Worm (Caenorhabditis elegans) whole organism, young adult: ENCODE results near the gene ergi-3.

ENCODE experiments used
- B0336.3 ChIP-seq: fragments of 200-800 bp; sonication (Bioruptor generic); IDR thresholded peaks from 2 replicates; pipeline ENCODE4 v1.3.6; 2022; ENCODE audit warnings: missing genetic modification characterization, missing compliant biosample characterization
- C06A6.2 ChIP-seq: fragments of 200-800 bp; sonication (Bioruptor generic); conservative IDR thresholded peaks from 2 replicates; pipeline ENCODE4 v1.3.6; 2022; ENCODE audit warnings: missing genetic modification characterization, missing compliant biosample characterization
- C17E4.6 ChIP-seq: fragments of 200-800 bp; sonication (Bioruptor generic); IDR thresholded peaks from 2 replicates; pipeline ENCODE4 v1.3.6; 2022; ENCODE audit warnings: missing genetic modification reagents, missing genetic modification characterization, missing compliant biosample characterization
- F55B11.4 ChIP-seq: sonication (generic microtip); optimal IDR thresholded peaks from 2 replicates; lab custom pipeline; 2016; ENCODE audit warnings: missing compliant biosample characterization, missing genetic modification characterization, borderline replicate concordance; ENCODE audit not compliant: insufficient read depth
- F57A8.1 ChIP-seq: fragments of 200-800 bp; sonication (Bioruptor generic); optimal IDR thresholded peaks from 2 replicates; lab custom pipeline; 2018; ENCODE audit warnings: mild to moderate bottlenecking, missing genetic modification characterization, moderate library complexity, missing compliant biosample characterization
- K12H6.12 ChIP-seq: fragments of 200-800 bp; sonication (Bioruptor generic); optimal IDR thresholded peaks from 2 replicates; lab custom pipeline; 2018; ENCODE audit warnings: mild to moderate bottlenecking, missing genetic modification characterization, missing compliant biosample characterization
- Y56A3A.18 ChIP-seq: fragments of 200-800 bp; sonication (Bioruptor generic); IDR thresholded peaks from 2 replicates; pipeline ENCODE4 v1.3.6; 2022; ENCODE audit warnings: missing genetic modification reagents, missing genetic modification characterization, missing compliant biosample characterization
- Y95B8A.8 ChIP-seq: fragments of 200-800 bp; sonication (Bioruptor generic); IDR thresholded peaks from 2 replicates; pipeline ENCODE4 v1.3.6; 2022; ENCODE audit warnings: missing genetic modification reagents, missing genetic modification characterization, missing compliant biosample characterization
- ZK185.1 ChIP-seq: sonication (generic microtip); optimal IDR thresholded peaks from 2 replicates; lab custom pipeline; 2016; ENCODE audit warnings: mild to moderate bottlenecking, missing genetic modification characterization, missing compliant biosample characterization; ENCODE audit not compliant: poor library complexity, severe bottlenecking
- ama-1 ChIP-seq, 3 experiments: fragments of 150-350 bp in 1 of 3; sonication (generic microtip) in 2 of 3; optimal IDR thresholded peaks; 2 replicates each; lab custom pipeline; 2014 to 2018; ENCODE audit warnings: missing biosample characterization in 2 of 3, missing genetic modification characterization in 2 of 3, missing genetic modification reagents in 2 of 3
- aptf-2 ChIP-seq: fragments of 200-800 bp; sonication (Bioruptor generic); conservative IDR thresholded peaks from 2 replicates; pipeline ENCODE4 v1.3.6; 2022; ENCODE audit warnings: missing genetic modification reagents, missing genetic modification characterization, missing compliant biosample characterization
- atf-7 ChIP-seq: sonication (generic microtip); optimal IDR thresholded peaks from 2 replicates; lab custom pipeline; 2017; ENCODE audit warnings: mild to moderate bottlenecking, missing genetic modification characterization, missing compliant biosample characterization
- attf-5 ChIP-seq: fragments of 200-800 bp; sonication (Bioruptor generic); optimal IDR thresholded peaks from 2 replicates; lab custom pipeline; 2018; ENCODE audit warnings: mild to moderate bottlenecking, missing genetic modification characterization, missing compliant biosample characterization
- cebp-1 ChIP-seq, 2 experiments: fragments of 200-800 bp in 1 of 2; sonication (Bioruptor generic) in 1 of 2; sonication (generic microtip) in 1 of 2; IDR thresholded peaks in 1 of 2; optimal IDR thresholded peaks in 1 of 2; 2 replicates each; pipeline versions ENCODE4 v1.3.6 to Lab custom; 2017 to 2022; ENCODE audit warnings: missing compliant biosample characterization in 2 of 2, missing genetic modification characterization in 2 of 2, mild to moderate bottlenecking in 1 of 2, missing genetic modification reagents in 1 of 2, moderate library complexity in 1 of 2
- cebp-2 ChIP-seq: fragments of 200-800 bp; sonication (Bioruptor generic); IDR thresholded peaks from 2 replicates; pipeline ENCODE4 v1.3.6; 2022; ENCODE audit warnings: missing genetic modification characterization, missing compliant biosample characterization
- ceh-91 ChIP-seq: fragments of 200-800 bp; sonication (Bioruptor generic); IDR thresholded peaks from 2 replicates; pipeline ENCODE4 v1.3.6; 2022; ENCODE audit warnings: missing genetic modification reagents, missing genetic modification characterization, missing compliant biosample characterization
- chd-7 ChIP-seq: sonication (generic microtip); optimal IDR thresholded peaks from 2 replicates; lab custom pipeline; 2016; ENCODE audit warnings: mild to moderate bottlenecking, missing genetic modification characterization, moderate library complexity, missing compliant biosample characterization
- die-1 ChIP-seq: sonication (generic microtip); optimal IDR thresholded peaks from 2 replicates; lab custom pipeline; 2016; ENCODE audit warnings: missing genotype, mild to moderate bottlenecking, missing genetic modification characterization, missing compliant biosample characterization
- dpl-1 ChIP-seq: fragments of 150-350 bp; optimal IDR thresholded peaks from 2 replicates; lab custom pipeline; 2014; ENCODE audit warnings: missing biosample characterization, missing genetic modification reagents, missing genetic modification characterization
- fkh-3 ChIP-seq: sonication (generic microtip); optimal IDR thresholded peaks from 2 replicates; lab custom pipeline; 2016; ENCODE audit warnings: mild to moderate bottlenecking, missing genetic modification characterization, missing compliant biosample characterization
- hlh-12 ChIP-seq: sonication (generic microtip); optimal IDR thresholded peaks from 2 replicates; lab custom pipeline; 2016; ENCODE audit warnings: missing genetic modification characterization, missing compliant biosample characterization
- hmg-20 ChIP-seq: fragments of 200-800 bp; sonication (Bioruptor generic); IDR thresholded peaks from 2 replicates; pipeline ENCODE4 v1.3.6; 2022; ENCODE audit warnings: missing genetic modification reagents, missing genetic modification characterization, missing compliant biosample characterization
- lag-1 ChIP-seq: fragments of 200-800 bp; sonication (Bioruptor generic); IDR thresholded peaks from 2 replicates; pipeline ENCODE4 v1.3.6; 2022; ENCODE audit warnings: missing genetic modification reagents, missing genetic modification characterization, missing compliant biosample characterization
- let-607 ChIP-seq, 2 experiments: fragments of 200-800 bp in 1 of 2; sonication (Bioruptor generic) in 1 of 2; sonication (generic microtip) in 1 of 2; optimal IDR thresholded peaks; 2 replicates each; lab custom pipeline; 2016 to 2018; ENCODE audit warnings: mild to moderate bottlenecking in 2 of 2, missing compliant biosample characterization in 2 of 2, missing genetic modification characterization in 2 of 2, moderate library complexity in 2 of 2, missing genotype in 1 of 2
- lin-35 ChIP-seq, 3 experiments: fragments of 150-350 bp in 2 of 3; sonication (generic microtip) in 1 of 3; optimal IDR thresholded peaks; 2 replicates each; lab custom pipeline; 2014 to 2018; ENCODE audit warnings: missing biosample characterization in 3 of 3, missing genetic modification characterization in 3 of 3, missing genetic modification reagents in 3 of 3
- lin-40 ChIP-seq: sonication (generic microtip); optimal IDR thresholded peaks from 2 replicates; lab custom pipeline; 2016; ENCODE audit warnings: missing genetic modification characterization, mild to moderate bottlenecking, missing compliant biosample characterization, missing genotype, missing genetic modification reagents
- lir-1 ChIP-seq: fragments of 200-800 bp; sonication (Bioruptor generic); conservative IDR thresholded peaks from 2 replicates; pipeline ENCODE4 v1.3.6; 2022; ENCODE audit warnings: missing genetic modification reagents, missing genetic modification characterization, missing compliant biosample characterization
- madf-10 ChIP-seq: sonication (generic microtip); optimal IDR thresholded peaks from 2 replicates; lab custom pipeline; 2016; ENCODE audit warnings: mild to moderate bottlenecking, missing genetic modification characterization, missing compliant biosample characterization
- madf-3 ChIP-seq: fragments of 200-800 bp; sonication (Bioruptor generic); IDR thresholded peaks from 2 replicates; pipeline ENCODE4 v1.3.6; 2022; ENCODE audit warnings: missing genetic modification reagents, missing genetic modification characterization, missing compliant biosample characterization
- nfyb-1 ChIP-seq: fragments of 200-800 bp; sonication (Bioruptor generic); IDR thresholded peaks from 2 replicates; pipeline ENCODE4 v1.3.6; 2022; ENCODE audit warnings: missing genetic modification reagents, missing genetic modification characterization, missing compliant biosample characterization
- nhr-80 ChIP-seq: sonication (generic microtip); optimal IDR thresholded peaks from 2 replicates; lab custom pipeline; 2016; ENCODE audit warnings: missing genetic modification characterization, missing compliant biosample characterization
- repo-1 ChIP-seq: sonication (generic microtip); optimal IDR thresholded peaks from 2 replicates; lab custom pipeline; 2017; ENCODE audit warnings: mild to moderate bottlenecking, missing genetic modification characterization, missing compliant biosample characterization
- rpc-1 ChIP-seq, 2 experiments: fragments of 150-350 bp in 1 of 2; sonication (generic microtip) in 1 of 2; optimal IDR thresholded peaks; 2 replicates each; lab custom pipeline; 2014 to 2018; ENCODE audit warnings: missing biosample characterization in 1 of 2, missing genetic modification characterization in 1 of 2, missing genetic modification reagents in 1 of 2, missing genotype in 1 of 2
- sdz-38 ChIP-seq: sonication (generic microtip); optimal IDR thresholded peaks from 2 replicates; lab custom pipeline; 2016; ENCODE audit warnings: missing genotype, missing genetic modification characterization, missing compliant biosample characterization
- sptf-2 ChIP-seq: fragments of 200-800 bp; sonication (Bioruptor generic); optimal IDR thresholded peaks from 2 replicates; lab custom pipeline; 2018; ENCODE audit warnings: mild to moderate bottlenecking, missing genetic modification characterization, missing compliant biosample characterization
- unc-130 ChIP-seq: sonication (generic microtip); optimal IDR thresholded peaks from 2 replicates; lab custom pipeline; 2016; ENCODE audit warnings: missing genetic modification reagents, missing genetic modification characterization, missing compliant biosample characterization
- ztf-22 ChIP-seq: fragments of 200-800 bp; sonication (Bioruptor generic); optimal IDR thresholded peaks from 2 replicates; lab custom pipeline; 2018; ENCODE audit warnings: mild to moderate bottlenecking, missing genetic modification characterization, moderate library complexity, missing compliant biosample characterization
- ztf-25 ChIP-seq: fragments of 200-800 bp; sonication (Bioruptor generic); IDR thresholded peaks from 2 replicates; pipeline ENCODE4 v1.3.6; 2022; ENCODE audit warnings: missing genetic modification reagents, missing genetic modification characterization, missing compliant biosample characterization
- ztf-26 ChIP-seq: sonication (generic microtip); optimal IDR thresholded peaks from 2 replicates; lab custom pipeline; 2017; ENCODE audit warnings: missing genetic modification characterization, missing compliant biosample characterization
- ztf-28 ChIP-seq: fragments of 200-800 bp; sonication (Bioruptor generic); IDR thresholded peaks from 2 replicates; pipeline ENCODE4 v1.3.6; 2022; ENCODE audit warnings: missing genetic modification reagents, missing genetic modification characterization, missing compliant biosample characterization
- ztf-6 ChIP-seq: fragments of 200-800 bp; sonication (Bioruptor generic); IDR thresholded peaks from 2 replicates; pipeline ENCODE4 v1.3.6; 2022; ENCODE audit warnings: missing genetic modification reagents, missing genetic modification characterization, missing compliant biosample characterization

Gene ergi-3

DNA sequence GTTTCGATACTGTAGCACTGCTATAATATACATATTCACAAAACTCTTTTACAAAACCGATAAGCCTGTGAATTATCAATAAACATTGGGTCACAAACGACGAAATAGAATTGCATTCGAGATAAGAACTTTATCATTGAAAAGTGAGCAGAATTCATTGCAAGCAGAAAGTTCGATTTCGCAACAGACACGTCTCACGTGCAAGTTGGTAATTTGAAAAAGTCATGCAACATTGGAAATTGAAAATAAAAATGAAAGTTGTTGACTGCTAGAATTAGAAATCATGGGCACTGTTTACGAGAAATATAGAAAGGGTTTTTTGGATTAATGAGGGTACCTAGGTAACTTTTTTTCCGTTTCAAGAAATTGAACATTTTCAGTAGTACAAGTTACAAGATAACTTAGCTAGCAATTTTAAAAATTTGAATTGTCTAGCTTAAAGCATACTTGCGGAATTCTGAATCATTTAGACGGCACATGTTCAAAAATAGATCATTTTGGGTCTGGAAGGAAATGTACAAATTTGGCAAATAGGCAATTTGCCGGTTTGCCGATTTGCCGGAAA, 5.9 kb downstream of the ergi-3 start (continued):
- TF ChIP-seq madf-10 (tag; lab: Kevin White, UChicago) (peak; percentile 68), ztf-26 (tag; lab: Kevin White, UChicago) (peak; percentile 15), nfyb-1 (GFP tag; lab: Robert Waterston, UW) (peak; percentile 81; the same call in 1 of the 2 replicates), F55B11.4 (tag; lab: Kevin White, UChicago) (no peak), let-607 (tag; optimal IDR thresholded peaks at IDR 0.05; lab: Kevin White, UChicago) (peak; percentile 59 to 72), atf-7 (tag; lab: Kevin White, UChicago) (peak; percentile 71), chd-7 (peak; percentile 50), nhr-80 (tag; lab: Kevin White, UChicago) (peak; percentile 98), ZK185.1 (tag; lab: Kevin White, UChicago) (peak; percentile 7), aptf-2 (no peak), lag-1 (GFP tag; lab: Robert Waterston, UW) (no peak), F57A8.1 (no peak), cebp-1 (GFP tag; IDR thresholded peaks at IDR 0.05; lab: Robert Waterston, UW) (peak; percentile 99), cebp-1 (tag; optimal IDR thresholded peaks at IDR 0.05; lab: Kevin White, UChicago) (peak; percentile 99), lin-40 (tag; lab: Kevin White, UChicago) (peak; percentile 43), ama-1 (optimal IDR thresholded peaks at IDR 0.05; lab: Kevin White, UChicago) (no peak), ama-1 (GFP tag; optimal IDR thresholded peaks at IDR 0.05; lab: Kevin White, UChicago) (peak in 1 of 2 experiments; percentile 76), B0336.3 (peak; percentile 91), K12H6.12 (tag; lab: Kevin White, UChicago) (peak; percentile 38), Y95B8A.8 (GFP tag; lab: Robert Waterston, UW) (0 out of 2 replicates have a peak, but pooled peaks have one; percentile 24), ztf-22 (GFP tag; lab: Kevin White, UChicago) (peak; percentile 77), attf-5 (GFP tag; lab: Kevin White, UChicago) (peak; percentile 59)

DNA sequence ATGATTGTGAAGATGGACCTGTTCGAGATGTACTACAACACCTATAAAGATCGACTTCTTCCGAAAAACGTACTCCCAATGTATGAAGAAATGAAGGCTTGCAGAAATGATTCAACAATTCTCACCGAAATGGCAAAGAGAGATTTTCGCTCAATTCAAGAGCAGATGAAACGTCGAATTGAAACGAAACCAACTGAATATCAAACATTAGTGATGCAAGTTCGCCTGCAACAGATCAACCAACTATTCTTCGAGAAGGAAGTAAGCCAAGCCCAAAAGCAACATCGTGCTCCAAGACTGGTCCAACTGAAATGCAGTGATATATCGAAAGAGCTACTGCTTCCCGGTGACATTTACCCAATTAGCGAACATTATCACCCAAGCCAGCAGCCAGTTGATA, 6.9 kb downstream of the ergi-3 start:
- TF ChIP-seq unc-130 (GFP tag; lab: Kevin White, UChicago) (no peak), madf-3 (GFP tag; lab: Robert Waterston, UW) (0 out of 2 replicates have a peak, but pooled peaks have one; percentile 1), atf-7 (tag; lab: Kevin White, UChicago) (no peak)

DNA sequence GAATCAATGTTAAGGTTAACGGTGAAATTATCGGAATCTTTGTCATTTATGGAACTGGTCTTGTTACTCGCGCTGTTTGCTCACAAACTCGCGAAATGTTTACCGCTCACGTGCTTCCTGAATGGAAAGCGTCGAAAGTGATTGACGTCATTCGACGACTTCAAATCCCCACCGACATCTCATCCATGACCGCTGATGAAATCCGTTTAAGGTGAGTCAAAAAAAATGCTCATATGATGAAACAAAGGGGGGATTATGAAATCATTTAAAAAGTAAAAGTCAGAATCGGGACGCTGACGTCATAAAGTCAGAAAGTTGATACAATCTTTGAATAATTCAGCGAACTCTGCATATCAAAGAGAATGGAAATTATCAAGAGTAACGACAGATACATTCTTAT, 8.0 kb downstream of the ergi-3 start:
- TF ChIP-seq Y56A3A.18 (GFP tag; lab: Robert Waterston, UW) (no peak), C06A6.2 (no peak), lin-35 (GFP tag; optimal IDR thresholded peaks at IDR 0.05; lab: Kevin White, UChicago) (peak in 1 of 3 experiments; percentile 44), ama-1 (optimal IDR thresholded peaks at IDR 0.05; lab: Kevin White, UChicago) (no peak), ama-1 (GFP tag; optimal IDR thresholded peaks at IDR 0.05; lab: Kevin White, UChicago) (no peak), dpl-1 (no peak), die-1 (tag; lab: Kevin White, UChicago) (no peak), fkh-3 (tag; lab: Kevin White, UChicago) (no peak), repo-1 (tag; lab: Kevin White, UChicago) (no peak), B0336.3 (no peak), ztf-25 (GFP tag; lab: Robert Waterston, UW) (no peak), sptf-2 (GFP tag; lab: Kevin White, UChicago) (no peak), ceh-91 (GFP tag; lab: Robert Waterston, UW) (no peak), ztf-6 (GFP tag; lab: Robert Waterston, UW) (no peak), hlh-12 (tag; lab: Kevin White, UChicago) (no peak), hmg-20 (GFP tag; lab: Robert Waterston, UW) (no peak), cebp-1 (GFP tag; IDR thresholded peaks at IDR 0.05; lab: Robert Waterston, UW) (peak; percentile 35; the same call in 1 of the 2 replicates), cebp-1 (tag; optimal IDR thresholded peaks at IDR 0.05; lab: Kevin White, UChicago) (peak; percentile 97), atf-7 (tag; lab: Kevin White, UChicago) (peak; percentile 30), lir-1 (GFP tag; lab: Robert Waterston, UW) (0 out of 2 replicates have a peak, but pooled peaks have one; percentile 19), rpc-1 (optimal IDR thresholded peaks at IDR 0.05; lab: Kevin White, UChicago) (no peak), rpc-1 (tag; optimal IDR thresholded peaks at IDR 0.05; lab: Kevin White, UChicago) (no peak), ztf-28 (no peak), sdz-38 (tag; lab: Kevin White, UChicago) (no peak), C17E4.6 (GFP tag; lab: Robert Waterston, UW) (no peak), cebp-2 (GFP tag; lab: Robert Waterston, UW) (no peak)
